Worm (Caenorhabditis elegans) whole organism, L2 larva: ENCODE measurements around the gene srr-9.

Source experiments
- F13H6.1 ChIP-seq: sonication (generic microtip); optimal IDR thresholded peaks from 2 replicates; lab custom pipeline; 2016; ENCODE audit warnings: missing genetic modification characterization, missing compliant biosample characterization
- R02D3.7 ChIP-seq: fragments of 150-350 bp; optimal IDR thresholded peaks from 2 replicates; lab custom pipeline; 2014; ENCODE audit warnings: missing biosample characterization, missing genetic modification characterization
- Y55F3AM.14 ChIP-seq: fragments of 200-800 bp; sonication (Bioruptor generic); optimal IDR thresholded peaks from 2 replicates; lab custom pipeline; 2018; ENCODE audit warnings: mild to moderate bottlenecking, missing genetic modification characterization, missing compliant biosample characterization
- ZK546.5 ChIP-seq: sonication (generic microtip); optimal IDR thresholded peaks from 2 replicates; lab custom pipeline; 2017; ENCODE audit warnings: missing biosample characterization, missing genetic modification characterization
- alr-1 ChIP-seq: fragments of 150-350 bp; optimal IDR thresholded peaks from 2 replicates; lab custom pipeline; 2014; ENCODE audit warnings: missing biosample characterization, missing genetic modification characterization
- aly-2 ChIP-seq: fragments of 150-350 bp; optimal IDR thresholded peaks from 2 replicates; lab custom pipeline; 2014; ENCODE audit warnings: missing biosample characterization, missing genetic modification characterization
- ceh-16 ChIP-seq: fragments of 150-350 bp; optimal IDR thresholded peaks from 2 replicates; lab custom pipeline; 2014; ENCODE audit warnings: missing biosample characterization, missing genetic modification characterization
- crh-2 ChIP-seq: sonication (generic microtip); optimal IDR thresholded peaks from 2 replicates; lab custom pipeline; 2017; ENCODE audit warnings: missing biosample characterization, missing genetic modification characterization
- dmd-4 ChIP-seq: sonication (generic microtip); optimal IDR thresholded peaks from 2 replicates; lab custom pipeline; 2017; ENCODE audit warnings: missing biosample characterization, missing genetic modification characterization
- elt-1 ChIP-seq: fragments of 150-350 bp; optimal IDR thresholded peaks from 2 replicates; lab custom pipeline; 2014; ENCODE audit warnings: missing biosample characterization, missing genetic modification characterization
- fos-1 ChIP-seq: fragments of 150-350 bp; optimal IDR thresholded peaks from 2 replicates; lab custom pipeline; 2014; ENCODE audit warnings: missing biosample characterization, missing genetic modification characterization
- lin-13 ChIP-seq: fragments of 150-350 bp; optimal IDR thresholded peaks from 2 replicates; lab custom pipeline; 2014; ENCODE audit warnings: missing biosample characterization, missing genetic modification reagents, missing genetic modification characterization
- lin-39 ChIP-seq: fragments of 150-350 bp; optimal IDR thresholded peaks from 2 replicates; lab custom pipeline; 2014; ENCODE audit warnings: missing biosample characterization, missing genetic modification reagents, missing genetic modification characterization
- lsy-2 ChIP-seq, 2 experiments: fragments of 150-350 bp in 1 of 2; sonication (generic microtip) in 1 of 2; optimal IDR thresholded peaks; 2 replicates each; lab custom pipeline; 2014 to 2017; ENCODE audit warnings: missing biosample characterization in 2 of 2, missing genetic modification characterization in 2 of 2
- mdl-1 ChIP-seq, 2 experiments: fragments of 150-350 bp in 1 of 2; sonication (generic microtip) in 1 of 2; optimal IDR thresholded peaks; 2 replicates each; lab custom pipeline; 2017; ENCODE audit warnings: missing biosample characterization in 2 of 2, missing genetic modification characterization in 2 of 2
- nhr-10 ChIP-seq: sonication (generic microtip); optimal IDR thresholded peaks from 2 replicates; lab custom pipeline; 2017; ENCODE audit warnings: missing biosample characterization, missing genetic modification characterization
- nhr-11 ChIP-seq: fragments of 150-350 bp; optimal IDR thresholded peaks from 2 replicates; lab custom pipeline; 2014; ENCODE audit warnings: missing biosample characterization, missing genetic modification characterization
- nhr-12 ChIP-seq: fragments of 150-350 bp; optimal IDR thresholded peaks from 2 replicates; lab custom pipeline; 2014; ENCODE audit warnings: missing biosample characterization, missing genetic modification characterization
- nhr-129 ChIP-seq: fragments of 150-350 bp; optimal IDR thresholded peaks from 2 replicates; lab custom pipeline; 2014; ENCODE audit warnings: missing biosample characterization, missing genetic modification characterization
- nhr-23 ChIP-seq: fragments of 150-350 bp; optimal IDR thresholded peaks from 2 replicates; lab custom pipeline; 2014; ENCODE audit warnings: missing biosample characterization, missing genetic modification reagents, missing genetic modification characterization
- nhr-25 ChIP-seq: fragments of 150-350 bp; sonication (generic microtip); optimal IDR thresholded peaks from 3 replicates; lab custom pipeline; 2014; ENCODE audit warnings: missing biosample characterization, missing genetic modification characterization
- nhr-6 ChIP-seq: fragments of 150-350 bp; optimal IDR thresholded peaks from 2 replicates; lab custom pipeline; 2014; ENCODE audit warnings: missing biosample characterization, missing genetic modification characterization
- peb-1 ChIP-seq: fragments of 150-350 bp; optimal IDR thresholded peaks from 2 replicates; lab custom pipeline; 2014; ENCODE audit warnings: missing biosample characterization, missing genetic modification characterization
- sem-4 ChIP-seq: fragments of 150-350 bp; optimal IDR thresholded peaks from 2 replicates; lab custom pipeline; 2014; ENCODE audit warnings: missing biosample characterization, missing genetic modification reagents, missing genetic modification characterization
- sma-3 ChIP-seq: sonication (generic microtip); optimal IDR thresholded peaks from 2 replicates; lab custom pipeline; 2016; ENCODE audit warnings: missing genetic modification reagents, missing genetic modification characterization, missing compliant biosample characterization
- unc-39 ChIP-seq: fragments of 150-350 bp; optimal IDR thresholded peaks from 2 replicates; lab custom pipeline; 2014; ENCODE audit warnings: missing biosample characterization, missing genetic modification characterization
- unc-55 ChIP-seq: fragments of 150-350 bp; sonication (generic microtip); optimal IDR thresholded peaks from 3 replicates; lab custom pipeline; 2014; ENCODE audit warnings: missing biosample characterization, missing genetic modification reagents, missing genetic modification characterization
- unc-62 ChIP-seq: fragments of 150-350 bp; optimal IDR thresholded peaks from 2 replicates; lab custom pipeline; 2014; ENCODE audit warnings: missing biosample characterization, missing genetic modification reagents, missing genetic modification characterization
- ztf-1 ChIP-seq: fragments of 200-800 bp; sonication (Bioruptor generic); conservative IDR thresholded peaks from 2 replicates; pipeline ENCODE4 v1.3.6; 2022; ENCODE audit warnings: missing genetic modification characterization, missing compliant biosample characterization
- ztf-11 ChIP-seq: sonication (generic microtip); optimal IDR thresholded peaks from 2 replicates; lab custom pipeline; 2017; ENCODE audit warnings: missing biosample characterization, missing genetic modification characterization

The srr-9 gene

ce11 chrV:7713691-7714090 lies 24.1 kb upstream of the srr-9 start, which contains the start of gene ZK105.1:
TSS of gene ZK105.1 (plus strand) at chrV:7713991.
- no peak for TF ChIP-seq ztf-11 (tag; lab: Kevin White, UChicago)
- no peak for TF ChIP-seq Y55F3AM.14 (GFP tag; lab: Kevin White, UChicago)
- no peak for TF ChIP-seq peb-1 (tag; lab: Kevin White, UChicago)
- no peak for TF ChIP-seq F13H6.1
- TF ChIP-seq nhr-25 (tag; lab: Kevin White, UChicago) = no peak
- no peak for TF ChIP-seq elt-1 (tag; lab: Kevin White, UChicago)
- no peak for TF ChIP-seq R02D3.7
- TF ChIP-seq unc-39 (tag; lab: Kevin White, UChicago) = no peak
- no peak for TF ChIP-seq dmd-4
- no peak for TF ChIP-seq alr-1 (tag; lab: Kevin White, UChicago)
- TF ChIP-seq lin-39 (tag; lab: Kevin White, UChicago) = no peak

ce11 chrV:7716034-7716433 lies 21.8 kb upstream of the srr-9 start, which contains the start of gene ZK105.12:
TSS of gene ZK105.12 (minus strand) at chrV:7716134.
- TF ChIP-seq ZK546.5 (tag; lab: Kevin White, UChicago) = no peak
- no peak for TF ChIP-seq ceh-16 (tag; lab: Kevin White, UChicago)
- TF ChIP-seq nhr-6 (tag; lab: Kevin White, UChicago) = no peak
- no peak for TF ChIP-seq unc-55 (GFP tag; lab: Kevin White, UChicago)
- no peak for TF ChIP-seq fos-1 (tag; lab: Kevin White, UChicago)

- no peak for TF ChIP-seq aly-2
- no peak for TF ChIP-seq nhr-11
- TF ChIP-seq R02D3.7 = no peak
- TF ChIP-seq elt-1 (tag; lab: Kevin White, UChicago) = no peak
- TF ChIP-seq Y55F3AM.14 (GFP tag; lab: Kevin White, UChicago) = no peak
- no peak for TF ChIP-seq unc-55 (GFP tag; lab: Kevin White, UChicago)
- no peak for TF ChIP-seq unc-62 (GFP tag; lab: Kevin White, UChicago)
- TF ChIP-seq nhr-129 (tag; lab: Kevin White, UChicago) = no peak
- TF ChIP-seq, all 48 proteins: peak for 0
Measured at ce11 chrV:7717629-7718028, 20.2 kb upstream of the srr-9 start, which contains the start of gene ZK105.5. TSS of gene ZK105.5 (minus strand) at chrV:7717729.

ce11 chrV:7721945-7722344 lies 15.9 kb upstream of the srr-9 start, which contains the start of gene ZK105.14:
TSS of gene ZK105.14 (minus strand) at chrV:7722045.
- TF ChIP-seq nhr-10 (no peak), aly-2 (no peak), Y55F3AM.14 (GFP tag; lab: Kevin White, UChicago) (no peak), lsy-2 (tag; optimal IDR thresholded peaks at IDR 0.05; lab: Kevin White, UChicago) (no peak), alr-1 (tag; lab: Kevin White, UChicago) (no peak), nhr-25 (tag; lab: Kevin White, UChicago) (no peak)

- TF ChIP-seq nhr-129 (tag; lab: Kevin White, UChicago) (no peak), lin-39 (tag; lab: Kevin White, UChicago) (no peak), nhr-25 (tag; lab: Kevin White, UChicago) (no peak), lin-13 (GFP tag; lab: Kevin White, UChicago) (no peak), nhr-12 (tag; lab: Kevin White, UChicago) (no peak), sem-4 (tag; lab: Kevin White, UChicago) (no peak), crh-2 (tag; lab: Kevin White, UChicago) (no peak), unc-39 (tag; lab: Kevin White, UChicago) (no peak), unc-62 (GFP tag; lab: Kevin White, UChicago) (no peak), nhr-6 (tag; lab: Kevin White, UChicago) (no peak), alr-1 (tag; lab: Kevin White, UChicago) (no peak), nhr-23 (tag; lab: Kevin White, UChicago) (no peak), R02D3.7 (no peak), ztf-1 (GFP tag; lab: Robert Waterston, UW) (no peak), mdl-1 (tag; optimal IDR thresholded peaks at IDR 0.05; lab: Kevin White, UChicago) (no peak), sma-3 (no peak), fos-1 (tag; lab: Kevin White, UChicago) (no peak), peb-1 (tag; lab: Kevin White, UChicago) (no peak)
- TF ChIP-seq, all 48 proteins: peak for 0
Measured at ce11 chrV:7723967-7724544, 13.8 kb upstream of the srr-9 start, which contains the start of the genes ZK105.6 and ZK105.8. TSS of gene ZK105.6 (minus strand) at chrV:7724067. TSS of gene ZK105.8 (plus strand) at chrV:7724494.

- TF ChIP-seq unc-55 (GFP tag; lab: Kevin White, UChicago) (peak; percentile 71), nhr-11 (no peak)
Measured at ce11 chrV:7726202-7726601, 11.6 kb upstream of the srr-9 start.
